Worm (Caenorhabditis elegans) whole organism, L4 larva: ENCODE data around the gene srr-4.

Source experiments
- F26F4.8 ChIP-seq: fragments of 200-800 bp; sonication (Bioruptor generic); conservative IDR thresholded peaks from 2 replicates; pipeline ENCODE4 v1.3.6; 2022; ENCODE audit warnings: missing genetic modification characterization, missing compliant biosample characterization
- F44E2.7 ChIP-seq: fragments of 200-800 bp; sonication (Bioruptor generic); IDR thresholded peaks from 2 replicates; pipeline ENCODE4 v2.1.2; 2022; ENCODE audit warnings: missing genetic modification characterization, missing compliant biosample characterization
- Y105C5A.15 ChIP-seq: fragments of 200-800 bp; sonication (Bioruptor generic); IDR thresholded peaks from 2 replicates; pipeline ENCODE4 v1.3.6; 2022; ENCODE audit warnings: missing genetic modification characterization, missing compliant biosample characterization
- Y5F2A.4 ChIP-seq: fragments of 200-800 bp; sonication (Bioruptor generic); optimal IDR thresholded peaks from 2 replicates; lab custom pipeline; 2018; ENCODE audit warnings: mild to moderate bottlenecking, missing genetic modification characterization, missing compliant biosample characterization
- aha-1 ChIP-seq: fragments of 150-350 bp; peaks from one replicate; lab custom pipeline; 2014; ENCODE audit warnings: missing biosample characterization, missing genetic modification characterization
- arid-1 ChIP-seq: fragments of 200-800 bp; sonication (Bioruptor generic); conservative IDR thresholded peaks from 2 replicates; pipeline ENCODE4 v1.3.6; 2022; ENCODE audit warnings: missing genetic modification reagents, missing genetic modification characterization, missing compliant biosample characterization
- ceh-28 ChIP-seq: fragments of 150-350 bp; optimal IDR thresholded peaks from 2 replicates; lab custom pipeline; 2014; ENCODE audit warnings: missing biosample characterization, missing genetic modification reagents, missing genetic modification characterization
- ceh-82 ChIP-seq: sonication (generic microtip); optimal IDR thresholded peaks from 2 replicates; lab custom pipeline; 2017; ENCODE audit warnings: missing biosample characterization, missing genetic modification characterization
- cey-2 ChIP-seq: sonication (generic microtip); optimal IDR thresholded peaks from 3 replicates; lab custom pipeline; 2017; ENCODE audit warnings: missing genetic modification characterization, mild to moderate bottlenecking, missing compliant biosample characterization, antibody characterized with exemption, borderline replicate concordance; ENCODE audit not compliant: insufficient read depth
- daf-12 ChIP-seq: fragments of 150-350 bp; optimal IDR thresholded peaks from 2 replicates; lab custom pipeline; 2014; ENCODE audit warnings: missing biosample characterization, missing genetic modification reagents, missing genetic modification characterization
- dmd-6 ChIP-seq: fragments of 200-800 bp; sonication (Bioruptor generic); IDR thresholded peaks from 2 replicates; pipeline ENCODE4 v1.3.6; 2022; ENCODE audit warnings: missing genetic modification reagents, missing genetic modification characterization, missing compliant biosample characterization
- dmd-8 ChIP-seq: fragments of 200-800 bp; sonication (Bioruptor generic); IDR thresholded peaks from 2 replicates; pipeline ENCODE4 v1.3.6; 2022; ENCODE audit warnings: missing genetic modification characterization, missing compliant biosample characterization
- dmd-9 ChIP-seq: fragments of 200-800 bp; sonication (Bioruptor generic); IDR thresholded peaks from 2 replicates; pipeline ENCODE4 v1.3.6; 2022; ENCODE audit warnings: missing genetic modification reagents, missing genetic modification characterization, missing compliant biosample characterization
- dpl-1 ChIP-seq: fragments of 150-350 bp; optimal IDR thresholded peaks from 2 replicates; lab custom pipeline; 2014; ENCODE audit warnings: missing biosample characterization, missing genetic modification reagents, missing genetic modification characterization
- duxl-1 ChIP-seq: sonication (generic microtip); optimal IDR thresholded peaks from 2 replicates; lab custom pipeline; 2016; ENCODE audit warnings: mild to moderate bottlenecking, missing genetic modification characterization, moderate library complexity, missing compliant biosample characterization; ENCODE audit not compliant: poor library complexity
- hif-1 ChIP-seq, 2 experiments: sonication (generic microtip); optimal IDR thresholded peaks; 2 replicates each; lab custom pipeline; 2016 to 2017; ENCODE audit warnings: missing compliant biosample characterization in 2 of 2, missing genetic modification characterization in 2 of 2, missing genetic modification reagents in 2 of 2, missing genotype in 2 of 2, mild to moderate bottlenecking in 1 of 2
- hmg-1.1 ChIP-seq: fragments of 200-800 bp; sonication (Bioruptor generic); IDR thresholded peaks from 2 replicates; pipeline ENCODE4 v1.3.6; 2022; ENCODE audit warnings: missing genetic modification reagents, missing genetic modification characterization, missing compliant biosample characterization
- lin-15B ChIP-seq: fragments of 150-350 bp; sonication (generic microtip); optimal IDR thresholded peaks from 3 replicates; lab custom pipeline; 2014; ENCODE audit warnings: missing biosample characterization, missing genetic modification characterization
- madf-5 ChIP-seq, 2 experiments: fragments of 200-800 bp; sonication (Bioruptor generic); IDR thresholded peaks; 2 replicates each; pipeline ENCODE4 v1.3.6; 2022; ENCODE audit warnings: missing compliant biosample characterization in 2 of 2, missing genetic modification characterization in 2 of 2
- mep-1 ChIP-seq: fragments of 150-350 bp; sonication (generic microtip); optimal IDR thresholded peaks from 3 replicates; lab custom pipeline; 2014; ENCODE audit warnings: missing biosample characterization, missing genetic modification characterization
- mxl-2 ChIP-seq: fragments of 200-800 bp; sonication (Bioruptor generic); conservative IDR thresholded peaks from 2 replicates; pipeline ENCODE4 v1.3.6; 2022; ENCODE audit warnings: missing genetic modification reagents, missing genetic modification characterization, missing compliant biosample characterization
- nhr-11 ChIP-seq: fragments of 150-350 bp; optimal IDR thresholded peaks from 2 replicates; lab custom pipeline; 2014; ENCODE audit warnings: missing biosample characterization, missing genetic modification characterization
- nhr-237 ChIP-seq: sonication (generic microtip); optimal IDR thresholded peaks from 2 replicates; lab custom pipeline; 2017; ENCODE audit warnings: missing biosample characterization, missing genetic modification characterization
- nhr-25 ChIP-seq: sonication (generic microtip); optimal IDR thresholded peaks from 2 replicates; lab custom pipeline; 2017; ENCODE audit warnings: missing genetic modification characterization, mild to moderate bottlenecking, missing compliant biosample characterization, antibody characterized with exemption, moderate library complexity, borderline replicate concordance; ENCODE audit not compliant: insufficient read depth
- nhr-41 ChIP-seq: fragments of 200-800 bp; sonication (Bioruptor generic); IDR thresholded peaks from 2 replicates; pipeline ENCODE4 v1.3.6; 2022; ENCODE audit warnings: missing genetic modification reagents, missing genetic modification characterization, missing compliant biosample characterization
- nhr-42 ChIP-seq: fragments of 200-800 bp; sonication (Bioruptor generic); IDR thresholded peaks from 2 replicates; pipeline ENCODE4 v1.3.6; 2022; ENCODE audit warnings: missing genetic modification characterization, missing compliant biosample characterization
- nhr-48 ChIP-seq: sonication (generic microtip); optimal IDR thresholded peaks from 2 replicates; lab custom pipeline; 2016; ENCODE audit warnings: mild to moderate bottlenecking, missing genetic modification characterization, missing compliant biosample characterization
- nhr-77 ChIP-seq: fragments of 150-350 bp; optimal IDR thresholded peaks from 2 replicates; lab custom pipeline; 2014; ENCODE audit warnings: missing biosample characterization, missing genetic modification characterization
- saeg-2 ChIP-seq: fragments of 200-800 bp; sonication (Bioruptor generic); IDR thresholded peaks from 2 replicates; pipeline ENCODE4 v1.3.6; 2022; ENCODE audit warnings: missing genetic modification reagents, missing genetic modification characterization, missing compliant biosample characterization
- sdz-12 ChIP-seq: fragments of 200-800 bp; sonication (Bioruptor generic); optimal IDR thresholded peaks from 2 replicates; lab custom pipeline; 2018; ENCODE audit warnings: mild to moderate bottlenecking, missing genetic modification characterization, missing compliant biosample characterization
- skn-1 ChIP-seq: fragments of 150-350 bp; optimal IDR thresholded peaks from 2 replicates; lab custom pipeline; 2014; ENCODE audit warnings: missing biosample characterization, missing genetic modification characterization
- snpc-4 ChIP-seq: fragments of 150-350 bp; optimal IDR thresholded peaks from 2 replicates; lab custom pipeline; 2014; ENCODE audit warnings: missing biosample characterization, missing genetic modification characterization
- tra-1 ChIP-seq: fragments of 200-800 bp; sonication (Bioruptor generic); IDR thresholded peaks from 2 replicates; pipeline ENCODE4 v1.3.6; 2022; ENCODE audit warnings: missing genetic modification reagents, missing genetic modification characterization, missing compliant biosample characterization
- unc-62 ChIP-seq, 3 experiments: fragments of 150-350 bp in 1 of 3; sonication (generic microtip); optimal IDR thresholded peaks in 2 of 3; peaks in 1 of 3; 1 replicate in 1 of 3; 2 replicates in 2 of 3; lab custom pipeline; 2014 to 2017; ENCODE audit warnings: missing biosample characterization in 3 of 3, missing genetic modification characterization in 3 of 3, missing genetic modification reagents in 3 of 3, missing genotype in 1 of 3
- zag-1 ChIP-seq: fragments of 150-350 bp; optimal IDR thresholded peaks from 2 replicates; lab custom pipeline; 2014; ENCODE audit warnings: missing biosample characterization, missing genetic modification characterization
- ztf-7 ChIP-seq: fragments of 150-350 bp; optimal IDR thresholded peaks from 2 replicates; lab custom pipeline; 2014; ENCODE audit warnings: missing biosample characterization, missing genetic modification characterization

srr-4 gene

ce11 chrV:5032176-5032575 is 13.2 kb downstream of the srr-4 start (continued):
- no peak for TF ChIP-seq arid-1 (GFP tag; lab: Robert Waterston, UW)
- no peak for TF ChIP-seq nhr-42 (GFP tag; lab: Robert Waterston, UW)
- TF ChIP-seq dmd-9 (GFP tag; lab: Robert Waterston, UW) = no peak
- no peak for TF ChIP-seq mep-1
- no peak for TF ChIP-seq tra-1 (GFP tag; lab: Robert Waterston, UW)
- TF ChIP-seq saeg-2 (GFP tag; lab: Robert Waterston, UW) = no peak
- TF ChIP-seq aha-1 = peak; percentile 39
- TF ChIP-seq F44E2.7 = no peak
- TF ChIP-seq hif-1 (tag; optimal IDR thresholded peaks at IDR 0.05; lab: Kevin White, UChicago) = peak in 1 of 2 experiments; percentile 43

DNA sequence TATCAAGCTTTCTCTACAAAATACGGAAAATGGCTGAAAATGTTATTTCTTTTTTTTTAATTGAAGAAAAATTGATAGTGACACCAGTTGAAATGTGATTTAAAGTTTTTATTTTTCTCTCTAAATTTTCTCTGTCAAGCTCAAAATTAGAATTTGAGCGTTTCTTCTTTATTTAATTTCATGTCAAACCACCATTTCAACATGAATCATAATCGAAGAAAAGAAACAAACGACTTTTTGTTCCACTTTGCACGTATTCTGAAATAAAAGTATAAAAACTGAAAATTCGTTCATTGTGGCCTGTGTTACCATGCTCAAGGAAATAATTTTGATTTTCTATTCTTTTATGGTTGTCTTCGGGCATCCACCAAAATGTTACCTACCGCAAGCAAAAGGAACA is 14.1 kb downstream of the srr-4 start, which contains the start of gene K11D12.13:
Gene K11D12.13, plus strand, starts transcription at position 301 of the 400 bp plus-strand sequence.
- no peak for TF ChIP-seq hmg-1.1
- TF ChIP-seq sdz-12 (GFP tag; lab: Kevin White, UChicago) = no peak
- no peak for TF ChIP-seq dpl-1 (GFP tag; lab: Kevin White, UChicago)
- TF ChIP-seq hif-1 (tag; optimal IDR thresholded peaks at IDR 0.05; lab: Kevin White, UChicago) = peak in 1 of 2 experiments; percentile 6
- no peak for TF ChIP-seq nhr-48
- no peak for TF ChIP-seq nhr-41
- no peak for TF ChIP-seq lin-15B (tag; lab: Kevin White, UChicago)
- TF ChIP-seq, all 104 proteins: peak for 1

DNA sequence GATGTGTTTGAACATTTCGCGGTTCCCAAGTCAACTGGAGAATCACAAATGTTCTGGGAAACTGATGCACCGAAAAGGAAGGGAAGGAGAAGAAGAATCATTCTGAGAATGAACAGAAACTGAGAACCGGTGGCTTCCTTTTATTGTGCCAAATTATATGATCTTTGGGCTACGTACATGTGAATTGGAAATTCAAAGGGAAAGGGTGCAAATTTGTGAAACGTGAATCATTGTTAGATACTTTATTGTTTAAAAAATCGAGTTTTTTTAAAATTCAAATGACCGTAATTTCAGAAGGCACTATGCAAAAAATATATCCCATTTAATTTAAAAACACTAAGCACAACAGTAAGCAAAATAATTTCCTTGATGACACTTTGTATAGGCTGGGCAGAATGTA is 16.0 kb downstream of the srr-4 start, which contains the start of gene K11D12.6:
Gene K11D12.6, minus strand, starts transcription at position 101 of the 400 bp plus-strand sequence.
- no peak for TF ChIP-seq dmd-6 (GFP tag; lab: Robert Waterston, UW)
- no peak for TF ChIP-seq nhr-25
- no peak for TF ChIP-seq nhr-77 (tag; lab: Kevin White, UChicago)
- TF ChIP-seq dmd-8 (GFP tag; lab: Robert Waterston, UW) = no peak
- no peak for TF ChIP-seq duxl-1

ce11 chrV:5036364-5036763 is 17.3 kb downstream of the srr-4 start, which contains the start of gene K11D12.7:
TSS of gene K11D12.7 (minus strand) at chrV:5036464.
- TF ChIP-seq nhr-11 (tag; lab: Kevin White, UChicago) (no peak), F26F4.8 (GFP tag; lab: Robert Waterston, UW) (no peak), nhr-237 (tag; lab: Kevin White, UChicago) (no peak), cey-2 (no peak), ceh-28 (tag; lab: Kevin White, UChicago) (no peak), ztf-7 (no peak), snpc-4 (tag; lab: Kevin White, UChicago) (no peak), nhr-42 (GFP tag; lab: Robert Waterston, UW) (no peak), daf-12 (tag; lab: Kevin White, UChicago) (no peak), Y5F2A.4 (no peak), mxl-2 (GFP tag; lab: Robert Waterston, UW) (no peak), madf-5 (GFP tag; IDR thresholded peaks at IDR 0.05; lab: Robert Waterston, UW) (no peak), skn-1 (tag; lab: Kevin White, UChicago) (no peak), ceh-82 (tag; lab: Kevin White, UChicago) (no peak), Y105C5A.15 (no peak), zag-1 (tag; lab: Kevin White, UChicago) (no peak)

- TF ChIP-seq nhr-25 = no peak
- TF ChIP-seq unc-62 (GFP tag; optimal IDR thresholded peaks at IDR 0.05 in 1 of 2; lab: Kevin White, UChicago) = peak in 1 of 2 experiments; percentile 81
- no peak for TF ChIP-seq unc-62 (tag; optimal IDR thresholded peaks at IDR 0.05; lab: Kevin White, UChicago)
Measured at ce11 chrV:5038449-5038848, 19.4 kb downstream of the srr-4 start.
